Worm (Caenorhabditis elegans) whole organism, L4 larva: ENCODE measurements around the gene C08F8.15.

Experiments used
- F37D6.2 ChIP-seq: sonication (generic microtip); optimal IDR thresholded peaks from 2 replicates; lab custom pipeline; 2016; ENCODE audit warnings: mild to moderate bottlenecking, missing genetic modification characterization, missing compliant biosample characterization
- F44E2.7 ChIP-seq: fragments of 200-800 bp; sonication (Bioruptor generic); IDR thresholded peaks from 2 replicates; pipeline ENCODE4 v2.1.2; 2022; ENCODE audit warnings: missing genetic modification characterization, missing compliant biosample characterization
- F49E8.2 ChIP-seq: sonication (generic microtip); optimal IDR thresholded peaks from 2 replicates; lab custom pipeline; 2016; ENCODE audit warnings: missing compliant biosample characterization, mild to moderate bottlenecking, missing genetic modification characterization, borderline replicate concordance
- R02D3.7 ChIP-seq: fragments of 150-350 bp; sonication (generic microtip); optimal IDR thresholded peaks from 3 replicates; lab custom pipeline; 2014; ENCODE audit warnings: missing biosample characterization, missing genetic modification characterization
- T26A8.4 ChIP-seq: fragments of 200-800 bp; sonication (Bioruptor generic); IDR thresholded peaks from 2 replicates; pipeline ENCODE4 v1.3.6; 2022; ENCODE audit warnings: missing genetic modification characterization, missing compliant biosample characterization
- Y48G9A.11 ChIP-seq: fragments of 200-800 bp; sonication (Bioruptor generic); IDR thresholded peaks from 2 replicates; pipeline ENCODE4 v1.3.6; 2022; ENCODE audit warnings: missing genetic modification reagents, missing genetic modification characterization, missing compliant biosample characterization
- Y5F2A.4 ChIP-seq: fragments of 200-800 bp; sonication (Bioruptor generic); optimal IDR thresholded peaks from 2 replicates; lab custom pipeline; 2018; ENCODE audit warnings: mild to moderate bottlenecking, missing genetic modification characterization, missing compliant biosample characterization
- ama-1 ChIP-seq: fragments of 150-350 bp; optimal IDR thresholded peaks from 2 replicates; lab custom pipeline; 2014; ENCODE audit warnings: inconsistent platforms, mixed read lengths
- ceh-20 ChIP-seq: fragments of 200-800 bp; sonication (Bioruptor generic); IDR thresholded peaks from 2 replicates; pipeline ENCODE4 v1.3.6; 2022; ENCODE audit warnings: missing genetic modification reagents, missing genetic modification characterization, missing compliant biosample characterization
- ceh-44 ChIP-seq: fragments of 200-800 bp; sonication (Bioruptor generic); IDR thresholded peaks from 2 replicates; pipeline ENCODE4 v1.3.6; 2022; ENCODE audit warnings: missing genetic modification reagents, missing genetic modification characterization, missing compliant biosample characterization
- ceh-62 ChIP-seq: sonication (generic microtip); optimal IDR thresholded peaks from 2 replicates; lab custom pipeline; 2017; ENCODE audit warnings: missing biosample characterization, missing genetic modification characterization
- ctbp-1 ChIP-seq: fragments of 200-800 bp; sonication (Bioruptor generic); IDR thresholded peaks from 2 replicates; pipeline ENCODE4 v1.3.6; 2022; ENCODE audit warnings: missing genetic modification reagents, missing genetic modification characterization, missing compliant biosample characterization
- daf-12 ChIP-seq: fragments of 150-350 bp; optimal IDR thresholded peaks from 2 replicates; lab custom pipeline; 2014; ENCODE audit warnings: missing biosample characterization, missing genetic modification reagents, missing genetic modification characterization
- daf-8 ChIP-seq: fragments of 200-800 bp; sonication (Bioruptor generic); IDR thresholded peaks from 2 replicates; pipeline ENCODE4 v1.3.6; 2022; ENCODE audit warnings: missing genetic modification characterization, missing compliant biosample characterization
- dmd-6 ChIP-seq: fragments of 200-800 bp; sonication (Bioruptor generic); IDR thresholded peaks from 2 replicates; pipeline ENCODE4 v1.3.6; 2022; ENCODE audit warnings: missing genetic modification reagents, missing genetic modification characterization, missing compliant biosample characterization
- dpl-1 ChIP-seq: fragments of 150-350 bp; optimal IDR thresholded peaks from 2 replicates; lab custom pipeline; 2014; ENCODE audit warnings: missing biosample characterization, missing genetic modification reagents, missing genetic modification characterization
- egl-27 ChIP-seq: sonication (generic microtip); optimal IDR thresholded peaks from 3 replicates; lab custom pipeline; 2017; ENCODE audit warnings: missing biosample characterization, missing genetic modification reagents, missing genetic modification characterization
- hlh-11 ChIP-seq: fragments of 200-800 bp; sonication (Bioruptor generic); optimal IDR thresholded peaks from 2 replicates; lab custom pipeline; 2018; ENCODE audit warnings: mild to moderate bottlenecking, missing genetic modification characterization, missing compliant biosample characterization
- hlh-30 ChIP-seq: sonication (generic microtip); optimal IDR thresholded peaks from 2 replicates; lab custom pipeline; 2017; ENCODE audit warnings: antibody characterized with exemption, mild to moderate bottlenecking, missing genetic modification characterization, missing compliant biosample characterization; ENCODE audit not compliant: insufficient read depth
- jun-1 ChIP-seq: fragments of 150-350 bp; optimal IDR thresholded peaks from 2 replicates; lab custom pipeline; 2014; ENCODE audit warnings: missing biosample characterization, missing genetic modification reagents, missing genetic modification characterization
- lin-13 ChIP-seq: fragments of 150-350 bp; optimal IDR thresholded peaks from 2 replicates; lab custom pipeline; 2014; ENCODE audit warnings: missing biosample characterization, missing genetic modification reagents, missing genetic modification characterization
- lin-15B ChIP-seq: fragments of 150-350 bp; sonication (generic microtip); optimal IDR thresholded peaks from 3 replicates; lab custom pipeline; 2014; ENCODE audit warnings: missing biosample characterization, missing genetic modification characterization
- lin-29 ChIP-seq: fragments of 200-800 bp; sonication (Bioruptor generic); IDR thresholded peaks from 2 replicates; pipeline ENCODE4 v1.3.6; 2022; ENCODE audit warnings: missing genetic modification reagents, missing genetic modification characterization, missing compliant biosample characterization
- lin-38 ChIP-seq: fragments of 200-800 bp; sonication (Bioruptor generic); IDR thresholded peaks from 2 replicates; pipeline ENCODE4 v1.3.6; 2022; ENCODE audit warnings: missing genetic modification reagents, missing genetic modification characterization, missing compliant biosample characterization
- mdl-1 ChIP-seq, 2 experiments: fragments of 150-350 bp in 1 of 2; sonication (generic microtip) in 1 of 2; optimal IDR thresholded peaks; 2 replicates each; lab custom pipeline; 2014 to 2017; ENCODE audit warnings: missing biosample characterization in 2 of 2, missing genetic modification characterization in 2 of 2
- mdt-29 ChIP-seq: fragments of 200-800 bp; sonication (Bioruptor generic); IDR thresholded peaks from 2 replicates; pipeline ENCODE4 v1.3.6; 2022; ENCODE audit warnings: missing genetic modification reagents, missing genetic modification characterization, missing compliant biosample characterization
- mep-1 ChIP-seq: fragments of 150-350 bp; sonication (generic microtip); optimal IDR thresholded peaks from 3 replicates; lab custom pipeline; 2014; ENCODE audit warnings: missing biosample characterization, missing genetic modification characterization
- mes-2 ChIP-seq: sonication (generic microtip); optimal IDR thresholded peaks from 2 replicates; lab custom pipeline; 2016; ENCODE audit warnings: missing genotype, mild to moderate bottlenecking, missing genetic modification characterization, missing compliant biosample characterization; ENCODE audit not compliant: poor library complexity, severe bottlenecking
- mxl-2 ChIP-seq: fragments of 200-800 bp; sonication (Bioruptor generic); conservative IDR thresholded peaks from 2 replicates; pipeline ENCODE4 v1.3.6; 2022; ENCODE audit warnings: missing genetic modification reagents, missing genetic modification characterization, missing compliant biosample characterization
- nhr-10 ChIP-seq: fragments of 150-350 bp; optimal IDR thresholded peaks from 2 replicates; lab custom pipeline; 2014; ENCODE audit warnings: missing biosample characterization, missing genetic modification characterization
- nhr-11 ChIP-seq: fragments of 150-350 bp; optimal IDR thresholded peaks from 2 replicates; lab custom pipeline; 2014; ENCODE audit warnings: missing biosample characterization, missing genetic modification characterization
- nhr-111 ChIP-seq: fragments of 200-800 bp; sonication (Bioruptor generic); optimal IDR thresholded peaks from 2 replicates; lab custom pipeline; 2018; ENCODE audit warnings: mild to moderate bottlenecking, missing genetic modification characterization, missing compliant biosample characterization
- nhr-237 ChIP-seq: sonication (generic microtip); optimal IDR thresholded peaks from 2 replicates; lab custom pipeline; 2017; ENCODE audit warnings: missing biosample characterization, missing genetic modification characterization
- nhr-6 ChIP-seq: fragments of 150-350 bp; optimal IDR thresholded peaks from 2 replicates; lab custom pipeline; 2014; ENCODE audit warnings: missing biosample characterization, missing genetic modification characterization
- nhr-76 ChIP-seq: fragments of 150-350 bp; optimal IDR thresholded peaks from 2 replicates; lab custom pipeline; 2014; ENCODE audit warnings: missing biosample characterization, missing genetic modification characterization
- pha-4 ChIP-seq, 2 experiments: fragments of 150-350 bp in 1 of 2; fragments of 200-800 bp in 1 of 2; sonication (Bioruptor generic) in 1 of 2; IDR thresholded peaks in 1 of 2; optimal IDR thresholded peaks in 1 of 2; 2 replicates each; pipeline versions ENCODE4 v1.3.6 to Lab custom; 2014 to 2022; ENCODE audit warnings: missing genetic modification characterization in 2 of 2, missing genetic modification reagents in 2 of 2, missing biosample characterization in 1 of 2, missing compliant biosample characterization in 1 of 2
- php-3 ChIP-seq: fragments of 200-800 bp; sonication (Bioruptor generic); IDR thresholded peaks from 2 replicates; pipeline ENCODE4 v1.3.6; 2022; ENCODE audit warnings: missing genetic modification reagents, missing genetic modification characterization, missing compliant biosample characterization
- rbr-2 ChIP-seq: sonication (generic microtip); optimal IDR thresholded peaks from 2 replicates; lab custom pipeline; 2016; ENCODE audit warnings: missing genotype, missing genetic modification characterization, missing compliant biosample characterization
- saeg-2 ChIP-seq: fragments of 200-800 bp; sonication (Bioruptor generic); IDR thresholded peaks from 2 replicates; pipeline ENCODE4 v1.3.6; 2022; ENCODE audit warnings: missing genetic modification reagents, missing genetic modification characterization, missing compliant biosample characterization
- set-16 ChIP-seq: fragments of 200-800 bp; sonication (Bioruptor generic); IDR thresholded peaks from 2 replicates; pipeline ENCODE4 v1.3.6; 2022; ENCODE audit warnings: missing genetic modification reagents, missing genetic modification characterization, missing compliant biosample characterization
- skn-1 ChIP-seq: fragments of 150-350 bp; optimal IDR thresholded peaks from 2 replicates; lab custom pipeline; 2014; ENCODE audit warnings: missing biosample characterization, missing genetic modification characterization
- snpc-4 ChIP-seq: fragments of 150-350 bp; optimal IDR thresholded peaks from 2 replicates; lab custom pipeline; 2014; ENCODE audit warnings: missing biosample characterization, missing genetic modification characterization
- tag-97 ChIP-seq: fragments of 200-800 bp; sonication (Bioruptor generic); IDR thresholded peaks from 2 replicates; pipeline ENCODE4 v1.3.6; 2022; ENCODE audit warnings: missing genetic modification characterization, missing compliant biosample characterization
- unc-39 ChIP-seq: sonication (generic microtip); optimal IDR thresholded peaks from 2 replicates; lab custom pipeline; 2017; ENCODE audit warnings: missing biosample characterization, missing genetic modification characterization
- vab-7 ChIP-seq: fragments of 200-800 bp; sonication (Bioruptor generic); IDR thresholded peaks from 2 replicates; pipeline ENCODE4 v1.3.6; 2022; ENCODE audit warnings: missing genetic modification reagents, missing genetic modification characterization, missing compliant biosample characterization
- zag-1 ChIP-seq: fragments of 150-350 bp; optimal IDR thresholded peaks from 2 replicates; lab custom pipeline; 2014; ENCODE audit warnings: missing biosample characterization, missing genetic modification characterization
- zfp-2 ChIP-seq: sonication (generic microtip); optimal IDR thresholded peaks from 2 replicates; lab custom pipeline; 2016; ENCODE audit warnings: mild to moderate bottlenecking, missing genetic modification characterization, missing compliant biosample characterization
- zip-11 ChIP-seq: fragments of 200-800 bp; sonication (Bioruptor generic); IDR thresholded peaks from 2 replicates; pipeline ENCODE4 v1.3.6; 2022; ENCODE audit warnings: missing genetic modification characterization, missing compliant biosample characterization
- zip-2 ChIP-seq: fragments of 150-350 bp; optimal IDR thresholded peaks from 2 replicates; lab custom pipeline; 2014; ENCODE audit warnings: missing biosample characterization, missing genetic modification characterization
- ztf-11 ChIP-seq: fragments of 150-350 bp; optimal IDR thresholded peaks from 2 replicates; lab custom pipeline; 2014; ENCODE audit warnings: missing biosample characterization, missing genetic modification characterization
- ztf-7 ChIP-seq: fragments of 150-350 bp; optimal IDR thresholded peaks from 2 replicates; lab custom pipeline; 2014; ENCODE audit warnings: missing biosample characterization, missing genetic modification characterization

C08F8.15 gene

DNA sequence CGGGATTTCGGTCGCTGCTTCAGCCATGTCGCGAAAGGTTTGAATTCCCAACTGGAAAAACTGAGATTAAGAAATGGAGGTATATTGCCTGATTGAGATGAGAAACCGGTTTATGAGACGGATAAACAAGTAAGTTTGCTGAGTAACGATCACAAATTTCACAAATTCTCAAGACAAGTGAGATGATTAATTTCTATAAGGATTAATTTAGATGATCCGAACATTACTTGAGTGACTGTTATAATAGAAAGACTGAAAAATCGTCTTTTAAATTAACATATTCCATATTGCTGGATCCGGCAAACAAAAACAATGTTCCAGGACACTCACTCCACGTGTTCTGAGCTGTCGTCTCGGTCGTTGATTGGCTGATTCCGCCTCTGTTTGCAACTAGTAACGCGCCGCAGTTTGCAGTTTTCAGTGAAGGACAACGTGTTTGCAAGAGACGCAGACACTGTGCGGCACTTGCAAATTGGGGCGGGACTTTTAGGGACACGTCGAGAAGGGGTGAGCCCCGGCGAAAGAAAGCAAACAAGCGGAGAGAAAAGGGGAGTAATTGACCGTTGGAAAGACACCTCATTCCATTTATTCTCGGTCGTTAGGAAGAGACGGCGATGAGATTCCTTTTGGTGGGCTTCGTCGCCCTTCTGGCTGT lies 41.6 kb downstream of the C08F8.15 start, which contains the start of the genes imp-2 and enpl-1 (continued):
- TF ChIP-seq nhr-237: no peak
- TF ChIP-seq ctbp-1 (GFP tag; lab: Robert Waterston, UW): peak; percentile 82
- TF ChIP-seq mes-2: peak; percentile 83
- peak; percentile 83 for TF ChIP-seq nhr-11 (tag; lab: Kevin White, UChicago)
- no peak for TF ChIP-seq Y48G9A.11 (GFP tag; lab: Robert Waterston, UW)
- peak; percentile 68 for TF ChIP-seq zag-1 (tag; lab: Kevin White, UChicago)
- no peak for TF ChIP-seq lin-15B
- TF ChIP-seq mxl-2: no peak
- peak; percentile 80 for TF ChIP-seq lin-38 (GFP tag; lab: Robert Waterston, UW)
- no peak for TF ChIP-seq ceh-62 (tag; lab: Kevin White, UChicago)
- no peak for TF ChIP-seq ceh-44 (GFP tag; lab: Robert Waterston, UW)
- TF ChIP-seq mdl-1 (tag; optimal IDR thresholded peaks at IDR 0.05; lab: Kevin White, UChicago): peak; percentile 71 to 98
- peak; percentile 21 for TF ChIP-seq ama-1 (lab: Kevin White, UChicago)
- no peak for TF ChIP-seq R02D3.7 (tag; lab: Kevin White, UChicago)
- peak; percentile 69; the same call in 1 of the 2 replicates for TF ChIP-seq php-3 (GFP tag; lab: Robert Waterston, UW)
- no peak for TF ChIP-seq F49E8.2 (tag; lab: Kevin White, UChicago)
- peak; percentile 71 for TF ChIP-seq jun-1
- TF ChIP-seq pha-4 (GFP tag; IDR thresholded peaks at IDR 0.05; lab: Robert Waterston, UW): peak; percentile 89
- peak; percentile 33 for TF ChIP-seq pha-4 (tag; optimal IDR thresholded peaks at IDR 0.05; lab: Kevin White, UChicago)
- no peak for TF ChIP-seq snpc-4 (tag; lab: Kevin White, UChicago)
- no peak for TF ChIP-seq nhr-76 (tag; lab: Kevin White, UChicago)
- TF ChIP-seq zfp-2 (tag; lab: Kevin White, UChicago): peak; percentile 16
- TF ChIP-seq F44E2.7: no peak
- peak; percentile 52; the same call in 1 of the 2 replicates for TF ChIP-seq lin-29 (GFP tag; lab: Robert Waterston, UW)
- peak; percentile 30 for TF ChIP-seq nhr-10 (tag; lab: Kevin White, UChicago)
- TF ChIP-seq F37D6.2 (tag; lab: Kevin White, UChicago): peak; percentile 63
- TF ChIP-seq zip-11 (GFP tag; lab: Robert Waterston, UW): no peak
- TF ChIP-seq ceh-20: peak; percentile 68; the same call in 1 of the 2 replicates
- no peak for TF ChIP-seq unc-39 (tag; lab: Kevin White, UChicago)
- no peak for TF ChIP-seq skn-1 (tag; lab: Kevin White, UChicago)
- peak; percentile 83 for TF ChIP-seq lin-13 (GFP tag; lab: Kevin White, UChicago)
- TF ChIP-seq hlh-11 (tag; lab: Kevin White, UChicago): peak; percentile 96
- TF ChIP-seq ztf-7 (tag; lab: Kevin White, UChicago): no peak
- TF ChIP-seq ztf-11 (tag; lab: Kevin White, UChicago): no peak
- TF ChIP-seq T26A8.4 (GFP tag; lab: Robert Waterston, UW): peak; percentile 89
- peak; percentile 88 for TF ChIP-seq dmd-6 (GFP tag; lab: Robert Waterston, UW)
- peak; percentile 92 for TF ChIP-seq hlh-30 (tag; lab: Kevin White, UChicago)
- TF ChIP-seq nhr-111 (GFP tag; lab: Kevin White, UChicago): no peak
- peak; percentile 67 for TF ChIP-seq vab-7 (GFP tag; lab: Robert Waterston, UW)
- TF ChIP-seq saeg-2 (GFP tag; lab: Robert Waterston, UW): peak; percentile 78
- peak; percentile 67 for TF ChIP-seq set-16
- TF ChIP-seq zip-2 (tag; lab: Kevin White, UChicago): peak; percentile 43
- TF ChIP-seq daf-8: no peak
- TF ChIP-seq daf-12: no peak
- peak; percentile 96 for TF ChIP-seq mep-1 (tag; lab: Kevin White, UChicago)
- no peak for TF ChIP-seq tag-97 (GFP tag; lab: Robert Waterston, UW)
- TF ChIP-seq Y5F2A.4 (GFP tag; lab: Kevin White, UChicago): no peak
- TF ChIP-seq rbr-2 (tag; lab: Kevin White, UChicago): peak; percentile 90
- no peak for TF ChIP-seq egl-27 (tag; lab: Kevin White, UChicago)
- peak; percentile 60; the same call in 1 of the 2 replicates for TF ChIP-seq mdt-29 (GFP tag; lab: Robert Waterston, UW)
- TF ChIP-seq nhr-6 (tag; lab: Kevin White, UChicago): peak; percentile 83
- peak; percentile 78 for TF ChIP-seq dpl-1 (GFP tag; lab: Kevin White, UChicago)
